Fruit fly (Drosophila melanogaster) whole organism, embryonic: ENCODE results near the gene Gr64a.

ENCODE experiments used
- BEAF-32 ChIP-seq: fragments of 200-800 bp; sonication (Bioruptor generic); optimal IDR thresholded peaks from 3 replicates; lab custom pipeline; 2017; ENCODE audit warnings: missing biosample characterization, missing genetic modification characterization, mild to moderate bottlenecking, moderate library complexity, missing genetic modification reagents
- CG11456 ChIP-seq: fragments of 200-800 bp; sonication (Bioruptor generic); IDR thresholded peaks from 3 replicates; pipeline ENCODE4 v1.3.6; 2022; ENCODE audit warnings: missing biosample characterization, missing genetic modification characterization
- CG12942 ChIP-seq: fragments of 200-800 bp; sonication (Bioruptor generic); optimal IDR thresholded peaks from 3 replicates; lab custom pipeline; 2016; ENCODE audit warnings: missing biosample characterization, missing genetic modification characterization
- CG13287 ChIP-seq: fragments of 200-800 bp; sonication (Bioruptor generic); IDR thresholded peaks from 2 replicates; pipeline ENCODE4 v1.3.6; 2022; ENCODE audit warnings: missing biosample characterization, missing genetic modification characterization; ENCODE audit not compliant: partially characterized antibody
- CG13894 ChIP-seq: fragments of 200-800 bp; sonication (Bioruptor generic); optimal IDR thresholded peaks from 3 replicates; lab custom pipeline; 2018; ENCODE audit warnings: missing biosample characterization, mild to moderate bottlenecking, missing genetic modification characterization, moderate library complexity
- CG15514 ChIP-seq: fragments of 200-800 bp; sonication (Bioruptor generic); optimal IDR thresholded peaks from 3 replicates; lab custom pipeline; 2017; ENCODE audit warnings: missing biosample characterization, missing genetic modification characterization, mild to moderate bottlenecking, moderate library complexity, missing genetic modification reagents
- CG1603 ChIP-seq: fragments of 200-800 bp; sonication (Bioruptor generic); optimal IDR thresholded peaks from 2 replicates; lab custom pipeline; 2019; ENCODE audit warnings: missing biosample characterization, mild to moderate bottlenecking, missing genetic modification characterization, moderate library complexity
- CG16813 ChIP-seq: fragments of 200-800 bp; sonication (Bioruptor generic); IDR thresholded peaks from 3 replicates; pipeline ENCODE4 v1.3.6; 2022; ENCODE audit warnings: missing biosample characterization, missing genetic modification characterization; ENCODE audit not compliant: partially characterized antibody
- CG17568 ChIP-seq: fragments of 200-800 bp; sonication (Bioruptor generic); optimal IDR thresholded peaks from 2 replicates; lab custom pipeline; 2018; ENCODE audit warnings: missing biosample characterization, mild to moderate bottlenecking, missing genetic modification characterization, moderate library complexity
- CG2116 ChIP-seq: fragments of 200-800 bp; sonication (Bioruptor generic); optimal IDR thresholded peaks from 3 replicates; lab custom pipeline; 2018; ENCODE audit warnings: missing biosample characterization, mild to moderate bottlenecking, missing genetic modification characterization
- CG31365 ChIP-seq: fragments of 200-800 bp; sonication (Bioruptor generic); optimal IDR thresholded peaks from 2 replicates; lab custom pipeline; 2018; ENCODE audit warnings: missing biosample characterization, mild to moderate bottlenecking, missing genetic modification characterization
- CG3281 ChIP-seq: fragments of 200-800 bp; sonication (Bioruptor generic); optimal IDR thresholded peaks from 3 replicates; lab custom pipeline; 2017; ENCODE audit warnings: missing biosample characterization, mild to moderate bottlenecking, missing genetic modification characterization
- CG34376 ChIP-seq: fragments of 200-800 bp; sonication (Bioruptor generic); optimal IDR thresholded peaks from 2 replicates; lab custom pipeline; 2018; ENCODE audit warnings: missing biosample characterization, mild to moderate bottlenecking, missing genetic modification characterization
- CG3726 ChIP-seq: fragments of 200-800 bp; sonication (Bioruptor generic); IDR thresholded peaks from 3 replicates; pipeline ENCODE4, ENCODE4 v1.3.6; 2022; ENCODE audit warnings: missing biosample characterization, missing genetic modification characterization
- CG4617 ChIP-seq: fragments of 200-800 bp; sonication (Bioruptor generic); optimal IDR thresholded peaks from 3 replicates; lab custom pipeline; 2016; ENCODE audit warnings: missing biosample characterization, missing genetic modification characterization, borderline replicate concordance
- CG9797 ChIP-seq: fragments of 200-800 bp; sonication (Bioruptor generic); optimal IDR thresholded peaks from 3 replicates; lab custom pipeline; 2018; ENCODE audit warnings: missing biosample characterization, mild to moderate bottlenecking, missing genetic modification characterization
- CHES-1-like ChIP-seq: fragments of 200-800 bp; sonication (Bioruptor generic); optimal IDR thresholded peaks from 2 replicates; lab custom pipeline; 2016; ENCODE audit warnings: missing biosample characterization, missing genetic modification characterization
- Dp ChIP-seq: fragments of 200-800 bp; sonication (Bioruptor generic); optimal IDR thresholded peaks from 2 replicates; lab custom pipeline; 2018; ENCODE audit warnings: missing biosample characterization, mild to moderate bottlenecking, missing genetic modification characterization, moderate library complexity
- E2f2 ChIP-seq: fragments of 200-800 bp; sonication (Bioruptor generic); IDR thresholded peaks from 2 replicates; pipeline ENCODE4 v1.3.6; 2022; ENCODE audit warnings: missing biosample characterization, missing genetic modification characterization
- Ets65A ChIP-seq: fragments of 200-800 bp; sonication (Bioruptor generic); peaks from one replicate; lab custom pipeline; 2016; ENCODE audit warnings: missing biosample characterization, missing genetic modification characterization
- Lim3 ChIP-seq: fragments of 200-800 bp; sonication (Bioruptor generic); IDR thresholded peaks from 2 replicates; pipeline ENCODE4 v1.3.6; 2022; ENCODE audit warnings: missing biosample characterization, missing genetic modification characterization
- MBD-R2 ChIP-seq: fragments of 200-800 bp; sonication (Bioruptor generic); IDR thresholded peaks from 2 replicates; pipeline ENCODE4 v1.3.6; 2022; ENCODE audit warnings: missing biosample characterization, missing genetic modification characterization
- MESR4 ChIP-seq: fragments of 200-800 bp; sonication (Bioruptor generic); optimal IDR thresholded peaks from 2 replicates; lab custom pipeline; 2018; ENCODE audit warnings: missing biosample characterization, mild to moderate bottlenecking, missing genetic modification characterization, moderate library complexity
- Mrtf ChIP-seq: fragments of 200-800 bp; sonication (Bioruptor generic); IDR thresholded peaks from 3 replicates; pipeline ENCODE4 v1.3.6; 2022; ENCODE audit warnings: missing biosample characterization, missing genetic modification characterization
- Myb ChIP-seq: fragments of 200-800 bp; sonication (Bioruptor generic); optimal IDR thresholded peaks from 2 replicates; lab custom pipeline; 2016; ENCODE audit warnings: missing biosample characterization, missing genetic modification characterization
- bab2 ChIP-seq: fragments of 200-800 bp; sonication (Bioruptor generic); optimal IDR thresholded peaks from 2 replicates; lab custom pipeline; 2016; ENCODE audit warnings: missing biosample characterization, missing genetic modification characterization
- crc ChIP-seq: fragments of 200-800 bp; sonication (Bioruptor generic); optimal IDR thresholded peaks from 2 replicates; lab custom pipeline; 2016; ENCODE audit warnings: missing biosample characterization, missing genetic modification characterization
- crp ChIP-seq, 2 experiments: fragments of 200-800 bp; sonication (Bioruptor generic); optimal IDR thresholded peaks; 2 replicates in 1 of 2; 3 replicates in 1 of 2; lab custom pipeline; 2017; ENCODE audit warnings: missing biosample characterization in 2 of 2, missing genetic modification characterization in 2 of 2, mild to moderate bottlenecking in 1 of 2, moderate library complexity in 1 of 2
- ewg ChIP-seq: fragments of 200-800 bp; sonication (Bioruptor generic); optimal IDR thresholded peaks from 3 replicates; lab custom pipeline; 2017; ENCODE audit warnings: mild to moderate bottlenecking, missing biosample characterization, missing genetic modification reagents, missing genetic modification characterization
- gcm2 ChIP-seq: fragments of 200-800 bp; sonication (Bioruptor generic); optimal IDR thresholded peaks from 2 replicates; lab custom pipeline; 2016; ENCODE audit warnings: missing biosample characterization, missing genetic modification characterization
- gfzf ChIP-seq: fragments of 200-800 bp; sonication (Bioruptor generic); optimal IDR thresholded peaks from 2 replicates; lab custom pipeline; 2016; ENCODE audit warnings: missing biosample characterization, mild to moderate bottlenecking, missing genetic modification characterization, moderate library complexity
- nau ChIP-seq: fragments of 200-800 bp; sonication (Bioruptor generic); optimal IDR thresholded peaks from 3 replicates; lab custom pipeline; 2017; ENCODE audit warnings: missing biosample characterization, mild to moderate bottlenecking, missing genetic modification characterization, missing genetic modification reagents
- nerfin-1 ChIP-seq: fragments of 200-800 bp; sonication (Bioruptor generic); optimal IDR thresholded peaks from 3 replicates; lab custom pipeline; 2019; ENCODE audit warnings: missing biosample characterization, mild to moderate bottlenecking, missing genetic modification characterization, moderate library complexity
- pb ChIP-seq: fragments of 200-800 bp; sonication (Bioruptor generic); optimal IDR thresholded peaks from 3 replicates; lab custom pipeline; 2016; ENCODE audit warnings: missing biosample characterization, missing genetic modification characterization
- psq ChIP-seq: fragments of 200-800 bp; sonication (Bioruptor generic); optimal IDR thresholded peaks from 2 replicates; lab custom pipeline; 2017; ENCODE audit warnings: missing biosample characterization, missing genetic modification characterization
- pzg ChIP-seq: fragments of 200-800 bp; sonication (Bioruptor generic); optimal IDR thresholded peaks from 3 replicates; lab custom pipeline; 2018; ENCODE audit warnings: missing biosample characterization, mild to moderate bottlenecking, missing genetic modification characterization, moderate library complexity
- row ChIP-seq: fragments of 200-800 bp; sonication (Bioruptor generic); IDR thresholded peaks from 3 replicates; pipeline ENCODE4 v1.3.6; 2022; ENCODE audit warnings: missing biosample characterization, missing genetic modification characterization
- sd ChIP-seq: fragments of 200-800 bp; sonication (Bioruptor generic); optimal IDR thresholded peaks from 3 replicates; lab custom pipeline; 2018; ENCODE audit warnings: missing biosample characterization, mild to moderate bottlenecking, missing genetic modification characterization, moderate library complexity
- slp2 ChIP-seq: fragments of 200-800 bp; sonication (Bioruptor generic); optimal IDR thresholded peaks from 2 replicates; lab custom pipeline; 2016; ENCODE audit warnings: missing biosample characterization, missing genetic modification characterization
- stc ChIP-seq: fragments of 200-800 bp; sonication (Bioruptor generic); IDR thresholded peaks from 2 replicates; pipeline ENCODE4 v1.3.6; 2022; ENCODE audit warnings: missing biosample characterization, missing genetic modification characterization
- stwl ChIP-seq: fragments of 200-800 bp; sonication (Bioruptor generic); optimal IDR thresholded peaks from 3 replicates; lab custom pipeline; 2018; ENCODE audit warnings: missing biosample characterization, mild to moderate bottlenecking, missing genetic modification characterization, moderate library complexity
- trem ChIP-seq: fragments of 200-800 bp; optimal IDR thresholded peaks from 3 replicates; lab custom pipeline; 2019; ENCODE audit warnings: missing biosample characterization, mild to moderate bottlenecking, missing genetic modification characterization, moderate library complexity
- tx ChIP-seq: fragments of 200-800 bp; sonication (Bioruptor generic); optimal IDR thresholded peaks from 2 replicates; lab custom pipeline; 2016; ENCODE audit warnings: missing biosample characterization, missing genetic modification characterization

The Gr64a gene

dm6 chr3L:4001500-4001899 is 25.1 kb upstream of the Gr64a start:
- peak; percentile 51 for TF ChIP-seq Ets65A (GFP tag; lab: Kevin White, UChicago)
- TF ChIP-seq CG16813 (GFP tag; lab: Robert Waterston, UW), result no peak
- TF ChIP-seq CG13894 (tag; lab: Kevin White, UChicago), result peak; percentile 93

dm6 chr3L:4003316-4003715 is 23.3 kb upstream of the Gr64a start, which contains the start of gene CG14985:
Gene CG14985, plus strand, starts transcription at chr3L:4003474.
- TF ChIP-seq MBD-R2 (GFP tag; lab: Robert Waterston, UW) (peak; percentile 55), row (GFP tag; lab: Robert Waterston, UW) (no peak), CG31365 (tag; lab: Kevin White, UChicago) (no peak), sd (tag; lab: Kevin White, UChicago) (peak; percentile 55), Mrtf (no peak), CG17568 (GFP tag; lab: Kevin White, UChicago) (no peak), CG3726 (GFP tag; lab: Robert Waterston, UW) (no peak), crp (GFP tag; optimal IDR thresholded peaks at IDR 0.05; lab: Kevin White, UChicago) (peak in 1 of 2 experiments; percentile 85), CG4617 (GFP tag; lab: Kevin White, UChicago) (peak; percentile 16), gfzf (GFP tag; lab: Kevin White, UChicago) (peak; percentile 69), CG12942 (GFP tag; lab: Kevin White, UChicago) (no peak), CG2116 (GFP tag; lab: Kevin White, UChicago) (peak; percentile 6), tx (GFP tag; lab: Kevin White, UChicago) (no peak), pzg (GFP tag; lab: Kevin White, UChicago) (peak; percentile 35), CG3281 (GFP tag; lab: Kevin White, UChicago) (no peak), gcm2 (GFP tag; lab: Kevin White, UChicago) (no peak), CG15514 (GFP tag; lab: Kevin White, UChicago) (peak; percentile 96), stwl (tag; lab: Kevin White, UChicago) (peak; percentile 47), CG34376 (GFP tag; lab: Kevin White, UChicago) (no peak), CG11456 (GFP tag; lab: Robert Waterston, UW) (no peak), nerfin-1 (peak; percentile 4), Myb (GFP tag; lab: Kevin White, UChicago) (peak; percentile 90), CG13287 (0 out of 2 replicates have a peak, but pooled peaks have one; percentile 12), crc (GFP tag; lab: Kevin White, UChicago) (no peak), Dp (GFP tag; lab: Kevin White, UChicago) (peak; percentile 48), CG1603 (peak; percentile 39), CG9797 (peak; percentile 62), nau (GFP tag; lab: Kevin White, UChicago) (no peak), Lim3 (no peak), stc (no peak), trem (tag; lab: Kevin White, UChicago) (peak; percentile 12), ewg (GFP tag; lab: Kevin White, UChicago) (no peak), psq (GFP tag; lab: Kevin White, UChicago) (no peak), E2f2 (GFP tag; lab: Robert Waterston, UW) (peak; percentile 56), slp2 (no peak), pb (GFP tag; lab: Kevin White, UChicago) (no peak), bab2 (GFP tag; lab: Kevin White, UChicago) (no peak), BEAF-32 (GFP tag; lab: Kevin White, UChicago) (no peak), MESR4 (peak; percentile 52), CHES-1-like (GFP tag; lab: Kevin White, UChicago) (no peak)
